Worm (Caenorhabditis elegans) whole organism, late embryonic: ENCODE results near the gene F46C5.2.

ENCODE experiments used
- C08G9.2 ChIP-seq: sonication (generic microtip); optimal IDR thresholded peaks from 2 replicates; lab custom pipeline; 2016; ENCODE audit warnings: mild to moderate bottlenecking, missing genetic modification characterization, moderate library complexity, missing compliant biosample characterization
- C38D4.7 ChIP-seq: fragments of 200-800 bp; sonication (Bioruptor generic); optimal IDR thresholded peaks from 2 replicates; lab custom pipeline; 2018; ENCODE audit warnings: mild to moderate bottlenecking, missing genetic modification characterization, moderate library complexity, missing compliant biosample characterization
- F13H6.1 ChIP-seq: sonication (generic microtip); optimal IDR thresholded peaks from 2 replicates; lab custom pipeline; 2016; ENCODE audit warnings: missing genetic modification characterization, missing compliant biosample characterization
- T23F11.4 ChIP-seq: fragments of 200-800 bp; sonication (Bioruptor generic); optimal IDR thresholded peaks from 2 replicates; lab custom pipeline; 2018; ENCODE audit warnings: mild to moderate bottlenecking, missing genetic modification characterization, missing compliant biosample characterization
- ahr-1 ChIP-seq: sonication (generic microtip); optimal IDR thresholded peaks from 2 replicates; lab custom pipeline; 2016; ENCODE audit warnings: missing genetic modification characterization, missing compliant biosample characterization
- ceh-14 ChIP-seq: sonication (generic microtip); optimal IDR thresholded peaks from 2 replicates; lab custom pipeline; 2016; ENCODE audit warnings: missing genotype, missing genetic modification characterization, missing compliant biosample characterization
- ceh-24 ChIP-seq: sonication (generic microtip); optimal IDR thresholded peaks from 2 replicates; lab custom pipeline; 2016; ENCODE audit warnings: mild to moderate bottlenecking, missing genetic modification characterization, missing compliant biosample characterization
- ceh-31 ChIP-seq: sonication (generic microtip); optimal IDR thresholded peaks from 2 replicates; lab custom pipeline; 2016; ENCODE audit warnings: missing genetic modification characterization, missing compliant biosample characterization
- ceh-34 ChIP-seq: sonication (generic microtip); optimal IDR thresholded peaks from 2 replicates; lab custom pipeline; 2016; ENCODE audit warnings: mild to moderate bottlenecking, missing genetic modification characterization, missing compliant biosample characterization
- ceh-45 ChIP-seq: fragments of 200-800 bp; sonication (Bioruptor generic); IDR thresholded peaks from 2 replicates; pipeline ENCODE4 v1.3.6; 2022; ENCODE audit warnings: missing genetic modification reagents, missing genetic modification characterization, missing compliant biosample characterization
- dmd-4 ChIP-seq: sonication (generic microtip); optimal IDR thresholded peaks from 2 replicates; lab custom pipeline; 2016; ENCODE audit warnings: borderline replicate concordance, missing genetic modification characterization, missing compliant biosample characterization
- elt-2 ChIP-seq: sonication (generic microtip); optimal IDR thresholded peaks from 2 replicates; lab custom pipeline; 2016; ENCODE audit warnings: missing genetic modification reagents, missing genetic modification characterization, missing compliant biosample characterization
- elt-4 ChIP-seq: sonication (generic microtip); optimal IDR thresholded peaks from 2 replicates; lab custom pipeline; 2016; ENCODE audit warnings: missing genetic modification characterization, missing compliant biosample characterization
- ets-4 ChIP-seq: sonication (generic microtip); optimal IDR thresholded peaks from 2 replicates; lab custom pipeline; 2016; ENCODE audit warnings: missing genetic modification characterization, missing compliant biosample characterization
- eyg-1 ChIP-seq: sonication (generic microtip); optimal IDR thresholded peaks from 2 replicates; lab custom pipeline; 2016; ENCODE audit warnings: missing genotype, missing genetic modification characterization, missing compliant biosample characterization
- fax-1 ChIP-seq: sonication (generic microtip); optimal IDR thresholded peaks from 2 replicates; lab custom pipeline; 2016; ENCODE audit warnings: missing genotype, missing genetic modification characterization, missing compliant biosample characterization
- fkh-10 ChIP-seq: fragments of 150-350 bp; optimal IDR thresholded peaks from 2 replicates; lab custom pipeline; 2014; ENCODE audit warnings: missing biosample characterization, missing genetic modification reagents, missing genetic modification characterization
- fkh-6 ChIP-seq: sonication (generic microtip); optimal IDR thresholded peaks from 2 replicates; lab custom pipeline; 2016; ENCODE audit warnings: missing genetic modification characterization, missing compliant biosample characterization
- hlh-13 ChIP-seq: fragments of 200-800 bp; sonication (Bioruptor generic); optimal IDR thresholded peaks from 2 replicates; lab custom pipeline; 2018; ENCODE audit warnings: mild to moderate bottlenecking, missing genetic modification characterization, missing compliant biosample characterization
- hlh-15 ChIP-seq: sonication (generic microtip); optimal IDR thresholded peaks from 2 replicates; lab custom pipeline; 2016; ENCODE audit warnings: missing genetic modification characterization, missing compliant biosample characterization
- mec-3 ChIP-seq: sonication (generic microtip); optimal IDR thresholded peaks from 2 replicates; lab custom pipeline; 2016; ENCODE audit warnings: borderline replicate concordance, missing genetic modification characterization, missing compliant biosample characterization
- nhr-232 ChIP-seq: sonication (generic microtip); optimal IDR thresholded peaks from 2 replicates; lab custom pipeline; 2016; ENCODE audit warnings: missing genetic modification characterization, missing compliant biosample characterization
- pat-9 ChIP-seq: fragments of 200-800 bp; sonication (Bioruptor generic); optimal IDR thresholded peaks from 2 replicates; lab custom pipeline; 2018; ENCODE audit warnings: mild to moderate bottlenecking, missing genetic modification characterization, moderate library complexity, missing compliant biosample characterization
- pax-1 ChIP-seq: fragments of 150-350 bp; optimal IDR thresholded peaks from 2 replicates; lab custom pipeline; 2014; ENCODE audit warnings: missing biosample characterization, missing genetic modification characterization
- pha-4 ChIP-seq: fragments of 150-350 bp; optimal IDR thresholded peaks from 2 replicates; lab custom pipeline; 2018; ENCODE audit warnings: missing biosample characterization, missing genetic modification reagents, missing genetic modification characterization
- rnt-1 ChIP-seq: sonication (generic microtip); optimal IDR thresholded peaks from 2 replicates; lab custom pipeline; 2016; ENCODE audit warnings: missing genetic modification characterization, missing compliant biosample characterization
- sox-2 ChIP-seq: fragments of 200-800 bp; sonication (Bioruptor generic); IDR thresholded peaks from 2 replicates; pipeline ENCODE4 v1.3.6; 2022; ENCODE audit warnings: missing genetic modification reagents, missing genetic modification characterization, missing compliant biosample characterization
- syd-9 ChIP-seq: sonication (generic microtip); optimal IDR thresholded peaks from 2 replicates; lab custom pipeline; 2016; ENCODE audit warnings: mild to moderate bottlenecking, missing genetic modification characterization, moderate library complexity, missing compliant biosample characterization
- tbx-2 ChIP-seq: sonication (generic microtip); optimal IDR thresholded peaks from 2 replicates; lab custom pipeline; 2016; ENCODE audit warnings: missing genetic modification characterization, missing compliant biosample characterization
- ttx-3 ChIP-seq: sonication (generic microtip); optimal IDR thresholded peaks from 2 replicates; lab custom pipeline; 2016; ENCODE audit warnings: missing genetic modification reagents, missing genetic modification characterization, missing compliant biosample characterization
- unc-3 ChIP-seq, 2 experiments: fragments of 200-800 bp in 1 of 2; sonication (Bioruptor generic) in 1 of 2; sonication (generic microtip) in 1 of 2; conservative IDR thresholded peaks in 1 of 2; optimal IDR thresholded peaks in 1 of 2; 2 replicates each; pipeline versions ENCODE4 v1.3.6 to Lab custom; 2016 to 2022; ENCODE audit warnings: missing compliant biosample characterization in 2 of 2, missing genetic modification characterization in 2 of 2, missing genetic modification reagents in 1 of 2
- unc-42 ChIP-seq: sonication (generic microtip); optimal IDR thresholded peaks from 2 replicates; lab custom pipeline; 2016; ENCODE audit warnings: missing genotype, missing genetic modification characterization, missing compliant biosample characterization
- unc-55 ChIP-seq: sonication (generic microtip); optimal IDR thresholded peaks from 2 replicates; lab custom pipeline; 2017; ENCODE audit warnings: missing biosample characterization, missing genetic modification reagents, missing genetic modification characterization
- unc-86 ChIP-seq: sonication (generic microtip); optimal IDR thresholded peaks from 2 replicates; lab custom pipeline; 2016; ENCODE audit warnings: missing genetic modification characterization, missing compliant biosample characterization

Gene F46C5.2

DNA sequence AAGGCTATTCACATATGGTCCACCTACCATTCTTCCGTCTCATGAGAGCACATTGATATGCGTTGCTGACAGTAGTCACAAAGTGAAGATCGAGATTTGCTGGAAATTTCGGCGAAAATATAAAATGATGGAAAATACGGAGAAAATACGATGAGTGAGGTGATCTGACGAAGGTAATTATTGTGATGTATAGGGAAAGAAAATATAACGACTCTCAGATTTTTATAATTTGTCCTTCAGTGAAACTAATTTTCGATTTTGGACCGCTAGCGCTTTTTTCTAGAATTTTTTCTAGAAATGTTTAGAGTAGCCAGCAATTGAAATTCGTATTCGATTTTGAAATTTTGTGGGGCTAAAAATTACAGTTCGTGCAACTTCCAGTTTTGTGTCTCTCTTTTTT lies at the start of gene F46C5.2:
TSS of gene F46C5.2 (minus strand) at position 101 of the 400 bp plus-strand sequence.
- TF ChIP-seq hlh-15 (tag; lab: Kevin White, UChicago) = no peak

DNA sequence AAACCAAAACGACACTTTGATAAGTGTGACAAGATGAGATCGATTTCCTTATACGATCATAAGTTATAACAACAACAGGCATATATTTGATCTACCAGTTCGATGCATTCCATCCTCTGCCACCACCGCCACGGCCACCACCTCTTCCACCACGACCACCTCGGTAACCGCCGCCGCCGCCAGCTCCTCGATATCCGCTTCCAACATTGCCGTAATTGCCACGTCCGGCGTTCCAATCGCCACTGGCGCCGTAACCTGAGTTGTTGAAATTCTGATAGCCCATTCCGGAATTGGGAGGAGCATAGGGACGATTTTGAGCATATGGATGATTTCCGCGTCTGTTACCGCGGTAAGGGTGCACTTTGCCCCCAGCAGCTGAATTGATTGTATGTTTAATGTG lies 49.4 kb upstream of the F46C5.2 start:
- TF ChIP-seq hlh-13 (GFP tag; lab: Kevin White, UChicago) (no peak), rnt-1 (tag; lab: Kevin White, UChicago) (no peak), unc-42 (no peak), mec-3 (tag; lab: Kevin White, UChicago) (no peak), sox-2 (no peak)
- TF ChIP-seq, all 69 proteins: peak for 0

DNA sequence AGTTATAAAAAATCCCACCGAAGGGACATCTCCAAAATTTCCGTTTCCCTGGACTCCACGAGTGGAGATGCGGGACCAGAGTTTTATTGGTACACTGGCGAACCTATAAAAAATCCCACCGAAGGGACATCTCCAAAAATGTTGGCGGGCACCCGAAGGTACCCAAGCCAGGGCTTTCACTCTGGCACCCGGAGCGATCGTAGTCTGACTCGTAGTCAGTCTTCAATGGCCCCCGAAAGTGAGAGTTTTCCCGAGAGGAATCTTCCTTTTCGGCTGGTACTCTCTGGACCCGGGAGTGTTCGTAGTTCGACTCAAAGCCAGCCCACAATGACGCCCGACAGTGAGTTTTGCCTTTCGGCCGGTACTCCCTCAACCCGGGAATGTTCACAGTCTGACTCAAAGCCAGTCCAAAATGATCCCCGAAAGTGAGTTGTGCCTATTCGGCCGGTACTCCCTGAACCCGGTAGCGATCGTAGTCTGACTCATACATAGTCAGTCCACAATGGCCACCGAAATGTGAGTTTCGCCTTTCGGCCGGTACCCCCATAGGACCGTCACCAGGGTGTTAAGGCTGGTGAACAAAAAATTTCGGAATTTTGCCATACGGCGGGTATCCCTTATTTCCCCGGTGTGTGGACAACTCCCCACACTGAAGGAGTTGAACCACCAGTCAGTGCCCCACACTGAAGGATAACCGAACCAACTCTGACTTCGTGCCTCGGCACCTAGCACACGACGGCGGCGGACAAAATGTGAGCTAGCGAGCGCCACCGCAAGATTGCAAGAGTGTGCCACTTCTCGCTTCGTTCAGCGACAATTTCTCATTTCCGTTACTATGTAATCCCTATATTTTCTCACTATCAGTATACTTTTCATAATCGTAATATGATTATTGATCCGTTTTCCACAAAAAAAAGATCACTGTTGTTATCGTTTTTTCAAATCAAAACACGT lies 48.2 kb upstream of the F46C5.2 start:
- TF ChIP-seq fkh-6 (tag; lab: Kevin White, UChicago) (no peak), unc-55 (GFP tag; lab: Kevin White, UChicago) (no peak), syd-9 (tag; lab: Kevin White, UChicago) (no peak), pha-4 (tag; lab: Kevin White, UChicago) (no peak), ets-4 (tag; lab: Kevin White, UChicago) (no peak), ahr-1 (no peak), fax-1 (tag; lab: Kevin White, UChicago) (no peak), C38D4.7 (GFP tag; lab: Kevin White, UChicago) (no peak), ceh-34 (tag; lab: Kevin White, UChicago) (no peak), dmd-4 (no peak), hlh-15 (tag; lab: Kevin White, UChicago) (no peak), ceh-45 (GFP tag; lab: Robert Waterston, UW) (no peak)

DNA sequence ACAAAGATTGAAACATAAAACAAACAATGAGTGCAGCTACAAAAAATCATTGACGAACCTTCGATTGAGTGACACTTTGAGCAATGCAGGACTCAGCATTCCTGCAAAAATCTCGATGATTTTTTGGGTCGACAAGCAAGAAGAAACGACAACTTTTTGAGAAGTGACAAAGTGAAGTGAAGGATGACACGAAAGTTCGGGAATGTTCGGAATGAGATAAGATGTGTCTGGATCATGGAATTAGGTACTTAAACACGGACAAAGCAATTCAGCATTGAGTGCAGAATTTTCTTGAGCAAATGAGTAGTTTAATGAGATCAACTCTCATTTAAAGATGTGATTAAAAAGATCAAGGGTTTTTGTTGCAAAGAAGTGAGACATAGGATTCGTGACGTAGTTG lies 44.8 kb upstream of the F46C5.2 start, which contains the start of gene T07D4.2:
TSS of gene T07D4.2 (minus strand) at position 101 of the 400 bp plus-strand sequence.
- TF ChIP-seq C08G9.2 = no peak
- TF ChIP-seq ttx-3 (tag; lab: Kevin White, UChicago) = no peak
- TF ChIP-seq ceh-31 (tag; lab: Kevin White, UChicago) = no peak
- no peak for TF ChIP-seq pat-9 (tag; lab: Kevin White, UChicago)
- TF ChIP-seq elt-4 (tag; lab: Kevin White, UChicago) = no peak
- TF ChIP-seq F13H6.1 (tag; lab: Kevin White, UChicago) = no peak
- TF ChIP-seq unc-86 (tag; lab: Kevin White, UChicago) = no peak
- TF ChIP-seq unc-3 (GFP tag; conservative IDR thresholded peaks at IDR 0.05; lab: Robert Waterston, UW) = no peak
- no peak for TF ChIP-seq unc-3 (tag; optimal IDR thresholded peaks at IDR 0.05; lab: Kevin White, UChicago)
- TF ChIP-seq tbx-2 (tag; lab: Kevin White, UChicago) = no peak
- no peak for TF ChIP-seq fkh-10 (GFP tag; lab: Kevin White, UChicago)
- TF ChIP-seq pax-1 = no peak
- no peak for TF ChIP-seq T23F11.4
- no peak for TF ChIP-seq nhr-232 (tag; lab: Kevin White, UChicago)
- TF ChIP-seq ceh-14 (tag; lab: Kevin White, UChicago) = no peak
- no peak for TF ChIP-seq ceh-24 (tag; lab: Kevin White, UChicago)
- no peak for TF ChIP-seq eyg-1 (tag; lab: Kevin White, UChicago)
- no peak for TF ChIP-seq elt-2
